Worm (Caenorhabditis elegans): Measurements from ENCODE around the gene T09A5.15.

DNA sequence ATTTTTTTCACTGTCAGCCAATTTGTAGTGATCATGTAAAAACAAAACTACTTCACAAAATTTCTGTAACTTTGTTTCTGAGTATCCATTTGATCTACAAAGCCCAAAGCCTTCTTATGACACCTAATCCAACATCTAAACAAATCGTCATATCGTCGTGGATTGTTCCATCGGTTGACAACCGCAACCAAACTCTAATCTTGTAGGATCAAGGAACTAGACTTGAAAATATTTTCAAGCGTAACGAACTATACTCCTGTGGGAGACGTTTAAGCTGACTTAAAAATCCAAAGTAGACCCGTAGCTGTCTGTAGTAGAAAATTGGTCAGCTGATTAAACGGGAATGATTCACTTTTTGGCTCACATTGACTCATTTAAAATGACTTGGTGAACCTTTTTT lies 28.1 kb upstream of the T09A5.15 start:
- TF ChIP-seq F22D6.2 (tag; optimal IDR thresholded peaks at IDR 0.05) (no peak), ztf-3 (GFP tag; optimal IDR thresholded peaks at IDR 0.05) (no peak), nhr-179 (tag; optimal IDR thresholded peaks at IDR 0.05) (no peak), ama-1 (optimal IDR thresholded peaks at IDR 0.05) (no peak), ama-1 (GFP tag; optimal IDR thresholded peaks at IDR 0.05) (no peak)
